Fruit fly (Drosophila melanogaster) whole organism, embryonic: Measurements from ENCODE around the gene CG32647.
A peak's percentile ranks its signal among the peaks of the same experiment; 100 is the strongest.

Experiments used
- B-H1 ChIP-seq: fragments of 200-800 bp; sonication (Bioruptor generic); IDR thresholded peaks from 3 replicates; pipeline ENCODE4 v1.3.6; 2022; ENCODE audit warnings: missing biosample characterization, missing genetic modification characterization
- CG10366 ChIP-seq: fragments of 200-800 bp; sonication (Bioruptor generic); IDR thresholded peaks from 2 replicates; pipeline ENCODE4 v1.3.6; 2022; ENCODE audit warnings: missing biosample characterization, missing genetic modification characterization
- CG11398 ChIP-seq: fragments of 200-800 bp; sonication (Bioruptor generic); optimal IDR thresholded peaks from 2 replicates; lab custom pipeline; 2016; ENCODE audit warnings: missing biosample characterization, missing genetic modification characterization
- CG13287 ChIP-seq: fragments of 200-800 bp; sonication (Bioruptor generic); IDR thresholded peaks from 2 replicates; pipeline ENCODE4 v1.3.6; 2022; ENCODE audit warnings: missing biosample characterization, missing genetic modification characterization; ENCODE audit not compliant: partially characterized antibody
- CG13775 ChIP-seq: fragments of 200-800 bp; sonication (Bioruptor generic); optimal IDR thresholded peaks from 3 replicates; lab custom pipeline; 2017; ENCODE audit warnings: missing biosample characterization, mild to moderate bottlenecking, missing genetic modification characterization
- CG14667 ChIP-seq: fragments of 200-800 bp; sonication (Bioruptor generic); IDR thresholded peaks from 2 replicates; pipeline ENCODE4 v1.3.6; 2022; ENCODE audit warnings: missing biosample characterization, missing genetic modification characterization
- CG17385 ChIP-seq: fragments of 200-800 bp; sonication (Bioruptor generic); optimal IDR thresholded peaks from 3 replicates; lab custom pipeline; 2018; ENCODE audit warnings: missing biosample characterization, mild to moderate bottlenecking, missing genetic modification characterization
- CG2712 ChIP-seq: fragments of 200-800 bp; optimal IDR thresholded peaks from 3 replicates; lab custom pipeline; 2019; ENCODE audit warnings: missing biosample characterization, mild to moderate bottlenecking, missing genetic modification characterization, moderate library complexity
- CG32767 ChIP-seq: fragments of 200-800 bp; sonication (Bioruptor generic); IDR thresholded peaks from 2 replicates; pipeline ENCODE4 v1.3.6; 2022; ENCODE audit warnings: missing biosample characterization, missing genetic modification characterization
- CG34376 ChIP-seq: fragments of 200-800 bp; sonication (Bioruptor generic); optimal IDR thresholded peaks from 2 replicates; lab custom pipeline; 2018; ENCODE audit warnings: missing biosample characterization, mild to moderate bottlenecking, missing genetic modification characterization
- CG43689 ChIP-seq: fragments of 200-800 bp; sonication (Bioruptor generic); IDR thresholded peaks from 2 replicates; pipeline ENCODE4 v1.3.6; 2022; ENCODE audit warnings: missing biosample characterization, missing genetic modification characterization
- CG4820 ChIP-seq: fragments of 200-800 bp; sonication (Bioruptor generic); optimal IDR thresholded peaks from 3 replicates; lab custom pipeline; 2016; ENCODE audit warnings: missing biosample characterization, missing genetic modification characterization
- CG4854 ChIP-seq: fragments of 200-800 bp; sonication (Bioruptor generic); optimal IDR thresholded peaks from 2 replicates; lab custom pipeline; 2016; ENCODE audit warnings: missing biosample characterization, missing genetic modification characterization, inconsistent platforms
- CG6272 ChIP-seq: fragments of 200-800 bp; sonication (Bioruptor generic); IDR thresholded peaks from 2 replicates; pipeline ENCODE4 v1.3.6; 2022; ENCODE audit warnings: missing biosample characterization, missing genetic modification characterization
- CG6813 ChIP-seq: fragments of 200-800 bp; sonication (Bioruptor generic); optimal IDR thresholded peaks from 2 replicates; lab custom pipeline; 2017; ENCODE audit warnings: missing biosample characterization, missing genetic modification characterization, mild to moderate bottlenecking, moderate library complexity, missing genetic modification reagents
- CG7372 ChIP-seq: fragments of 200-800 bp; sonication (Bioruptor generic); IDR thresholded peaks from 2 replicates; pipeline ENCODE4 v1.3.6; 2022; ENCODE audit warnings: missing biosample characterization, missing genetic modification characterization
- CG7556 ChIP-seq: fragments of 200-800 bp; sonication (Bioruptor generic); optimal IDR thresholded peaks from 2 replicates; lab custom pipeline; 2017; ENCODE audit warnings: missing biosample characterization, mild to moderate bottlenecking, missing genetic modification characterization
- CG7928 ChIP-seq: fragments of 200-800 bp; sonication (Bioruptor generic); optimal IDR thresholded peaks from 2 replicates; lab custom pipeline; 2017; ENCODE audit warnings: missing biosample characterization, mild to moderate bottlenecking, missing genetic modification characterization
- CG9797 ChIP-seq: fragments of 200-800 bp; sonication (Bioruptor generic); optimal IDR thresholded peaks from 3 replicates; lab custom pipeline; 2018; ENCODE audit warnings: missing biosample characterization, mild to moderate bottlenecking, missing genetic modification characterization
- CTCF ChIP-seq: fragments of 200-800 bp; sonication (Bioruptor generic); optimal IDR thresholded peaks from 2 replicates; lab custom pipeline; 2017; ENCODE audit warnings: missing biosample characterization, mild to moderate bottlenecking, missing genetic modification characterization, moderate library complexity
- Deaf1 ChIP-seq: fragments of 200-800 bp; optimal IDR thresholded peaks from 3 replicates; lab custom pipeline; 2019; ENCODE audit warnings: missing biosample characterization, mild to moderate bottlenecking, missing genetic modification characterization, moderate library complexity
- Doc2 ChIP-seq: fragments of 200-800 bp; sonication (Bioruptor generic); IDR thresholded peaks from 2 replicates; pipeline ENCODE4 v1.3.6; 2022; ENCODE audit warnings: missing biosample characterization, missing genetic modification characterization
- Doc3 ChIP-seq: fragments of 200-800 bp; sonication (Bioruptor generic); IDR thresholded peaks from 3 replicates; pipeline ENCODE4 v1.3.6; 2022; ENCODE audit warnings: missing biosample characterization, missing genetic modification characterization; ENCODE audit not compliant: partially characterized antibody
- Elba2 ChIP-seq: fragments of 200-800 bp; sonication (Bioruptor generic); optimal IDR thresholded peaks from 3 replicates; lab custom pipeline; 2016; ENCODE audit warnings: missing biosample characterization, missing genetic modification characterization
- HHEX ChIP-seq: fragments of 200-800 bp; sonication (Bioruptor generic); optimal IDR thresholded peaks from 3 replicates; lab custom pipeline; 2017; ENCODE audit warnings: missing biosample characterization, mild to moderate bottlenecking, missing genetic modification characterization, missing genetic modification reagents
- HLH3B ChIP-seq: fragments of 200-800 bp; sonication (Bioruptor generic); IDR thresholded peaks from 2 replicates; pipeline ENCODE4 v1.3.6; 2022; ENCODE audit warnings: missing biosample characterization, missing genetic modification characterization
- Hr51 ChIP-seq, 2 experiments: fragments of 200-800 bp; sonication (Bioruptor generic); optimal IDR thresholded peaks; 2 replicates in 1 of 2; 3 replicates in 1 of 2; lab custom pipeline; 2016 to 2018; ENCODE audit warnings: missing biosample characterization in 2 of 2, missing genetic modification characterization in 2 of 2, mild to moderate bottlenecking in 1 of 2, moderate library complexity in 1 of 2
- Jarid2 ChIP-seq: fragments of 200-800 bp; sonication (Bioruptor generic); optimal IDR thresholded peaks from 3 replicates; lab custom pipeline; 2017; ENCODE audit warnings: mild to moderate bottlenecking, missing biosample characterization, missing genetic modification reagents, missing genetic modification characterization
- NFAT ChIP-seq: fragments of 200-800 bp; sonication (Bioruptor generic); IDR thresholded peaks from 2 replicates; pipeline ENCODE4 v1.3.6; 2022; ENCODE audit warnings: missing biosample characterization, missing genetic modification characterization
- NK7.1 ChIP-seq: fragments of 200-800 bp; sonication (Bioruptor generic); optimal IDR thresholded peaks from 3 replicates; lab custom pipeline; 2016; ENCODE audit warnings: missing biosample characterization, missing genetic modification characterization
- Optix ChIP-seq: fragments of 200-800 bp; sonication (Bioruptor generic); IDR thresholded peaks from 3 replicates; pipeline ENCODE4 v1.3.6; 2022; ENCODE audit warnings: missing biosample characterization, missing genetic modification characterization
- Xbp1 ChIP-seq: fragments of 200-800 bp; sonication (Bioruptor generic); optimal IDR thresholded peaks from 3 replicates; lab custom pipeline; 2016; ENCODE audit warnings: missing biosample characterization, mild to moderate bottlenecking, missing genetic modification characterization
- bab2 ChIP-seq: fragments of 200-800 bp; sonication (Bioruptor generic); optimal IDR thresholded peaks from 2 replicates; lab custom pipeline; 2016; ENCODE audit warnings: missing biosample characterization, missing genetic modification characterization
- bowl ChIP-seq: fragments of 200-800 bp; sonication (Bioruptor generic); IDR thresholded peaks from 2 replicates; pipeline ENCODE4 v1.3.6; 2022; ENCODE audit warnings: missing biosample characterization, missing genetic modification characterization
- crol ChIP-seq: fragments of 200-800 bp; sonication (Bioruptor generic); IDR thresholded peaks from 2 replicates; pipeline ENCODE4 v1.3.6; 2022; ENCODE audit warnings: missing biosample characterization, missing genetic modification characterization
- da ChIP-seq: fragments of 200-800 bp; sonication (Bioruptor generic); optimal IDR thresholded peaks from 2 replicates; lab custom pipeline; 2016; ENCODE audit warnings: missing biosample characterization, missing genetic modification characterization
- dm ChIP-seq: fragments of 200-800 bp; sonication (Bioruptor generic); optimal IDR thresholded peaks from 3 replicates; lab custom pipeline; 2016; ENCODE audit warnings: missing biosample characterization, missing genetic modification characterization
- fd3F ChIP-seq: fragments of 200-800 bp; sonication (Bioruptor generic); optimal IDR thresholded peaks from 2 replicates; lab custom pipeline; 2018; ENCODE audit warnings: missing biosample characterization, mild to moderate bottlenecking, missing genetic modification characterization, moderate library complexity
- fd96Cb ChIP-seq: fragments of 200-800 bp; sonication (Bioruptor generic); optimal IDR thresholded peaks from 2 replicates; lab custom pipeline; 2018; ENCODE audit warnings: missing biosample characterization, mild to moderate bottlenecking, missing genetic modification characterization, moderate library complexity
- gce ChIP-seq: fragments of 200-800 bp; sonication (Bioruptor generic); IDR thresholded peaks from 3 replicates; pipeline ENCODE4 v1.3.6; 2022; ENCODE audit warnings: missing biosample characterization, missing genetic modification characterization
- gsb ChIP-seq: fragments of 200-800 bp; sonication (Bioruptor generic); IDR thresholded peaks from 2 replicates; pipeline ENCODE4 v1.3.6; 2022; ENCODE audit warnings: missing biosample characterization, missing genetic modification characterization
- kah ChIP-seq: fragments of 200-800 bp; sonication (Bioruptor generic); optimal IDR thresholded peaks from 2 replicates; lab custom pipeline; 2018; ENCODE audit warnings: missing biosample characterization, mild to moderate bottlenecking, missing genetic modification characterization
- lbe ChIP-seq: fragments of 200-800 bp; sonication (Bioruptor generic); optimal IDR thresholded peaks from 2 replicates; lab custom pipeline; 2016; ENCODE audit warnings: missing biosample characterization, mild to moderate bottlenecking, missing genetic modification characterization
- mld ChIP-seq: fragments of 200-800 bp; sonication (Bioruptor generic); IDR thresholded peaks from 3 replicates; pipeline ENCODE4 v1.3.6; 2022; ENCODE audit warnings: missing biosample characterization, missing genetic modification characterization; ENCODE audit not compliant: partially characterized antibody
- nerfin-1 ChIP-seq: fragments of 200-800 bp; sonication (Bioruptor generic); optimal IDR thresholded peaks from 3 replicates; lab custom pipeline; 2019; ENCODE audit warnings: missing biosample characterization, mild to moderate bottlenecking, missing genetic modification characterization, moderate library complexity
- pb ChIP-seq: fragments of 200-800 bp; sonication (Bioruptor generic); optimal IDR thresholded peaks from 3 replicates; lab custom pipeline; 2016; ENCODE audit warnings: missing biosample characterization, missing genetic modification characterization
- pfk ChIP-seq: fragments of 200-800 bp; sonication (Bioruptor generic); optimal IDR thresholded peaks from 2 replicates; lab custom pipeline; 2018; ENCODE audit warnings: missing biosample characterization, mild to moderate bottlenecking, missing genetic modification characterization, moderate library complexity
- pita ChIP-seq: fragments of 200-800 bp; sonication (Bioruptor generic); optimal IDR thresholded peaks from 2 replicates; lab custom pipeline; 2017; ENCODE audit warnings: missing biosample characterization, mild to moderate bottlenecking, missing genetic modification characterization
- psq ChIP-seq: fragments of 200-800 bp; sonication (Bioruptor generic); optimal IDR thresholded peaks from 2 replicates; lab custom pipeline; 2017; ENCODE audit warnings: missing biosample characterization, missing genetic modification characterization
- salm ChIP-seq: fragments of 200-800 bp; sonication (Bioruptor generic); optimal IDR thresholded peaks from 2 replicates; lab custom pipeline; 2018; ENCODE audit warnings: missing biosample characterization, mild to moderate bottlenecking, missing genetic modification characterization
- seq ChIP-seq: fragments of 200-800 bp; sonication (Bioruptor generic); IDR thresholded peaks from 2 replicates; pipeline ENCODE4 v1.3.6; 2022; ENCODE audit warnings: missing biosample characterization, missing genetic modification characterization
- wor ChIP-seq: fragments of 200-800 bp; sonication (Bioruptor generic); IDR thresholded peaks from 2 replicates; pipeline ENCODE4 v1.3.6; 2022; ENCODE audit warnings: missing biosample characterization, missing genetic modification characterization

CG32647 gene

dm6 chrX:12754348-12754733, 30.4 kb downstream of the CG32647 start (continued):
- no peak for TF ChIP-seq Elba2
- TF ChIP-seq CG13287 (GFP tag; lab: Robert Waterston, UW): no peak
- TF ChIP-seq CG17385 (GFP tag; lab: Kevin White, UChicago): peak; percentile 86
- TF ChIP-seq HHEX (GFP tag; lab: Kevin White, UChicago): peak; percentile 88
- TF ChIP-seq CG7928 (GFP tag; lab: Kevin White, UChicago): peak; percentile 66
- peak; percentile 95 for TF ChIP-seq lbe (GFP tag; lab: Kevin White, UChicago)
- peak; percentile 97 for TF ChIP-seq NFAT (GFP tag; lab: Robert Waterston, UW)
- TF ChIP-seq CG4820 (GFP tag; lab: Kevin White, UChicago): peak; percentile 89
- peak; percentile 88 for TF ChIP-seq Doc2
- peak; percentile 66 for TF ChIP-seq NK7.1
- TF ChIP-seq CG34376 (GFP tag; lab: Kevin White, UChicago): peak; percentile 12
- TF ChIP-seq CG7372 (GFP tag; lab: Robert Waterston, UW): peak; percentile 96
- peak; percentile 75 for TF ChIP-seq CG4854 (GFP tag; lab: Kevin White, UChicago)
- TF ChIP-seq Optix (GFP tag; lab: Robert Waterston, UW): peak; percentile 92
- TF ChIP-seq HLH3B (GFP tag; lab: Robert Waterston, UW): peak; percentile 95
- peak; percentile 49 for TF ChIP-seq da (GFP tag; lab: Kevin White, UChicago)
- peak; percentile 87 for TF ChIP-seq bowl (GFP tag; lab: Robert Waterston, UW)
- peak; percentile 97 for TF ChIP-seq CG10366 (GFP tag; lab: Robert Waterston, UW)
- peak; percentile 95 for TF ChIP-seq CG14667
- no peak for TF ChIP-seq psq (GFP tag; lab: Kevin White, UChicago)
- TF ChIP-seq pita (GFP tag; lab: Kevin White, UChicago): no peak
- peak; percentile 81 for TF ChIP-seq fd96Cb (tag; lab: Kevin White, UChicago)
- TF ChIP-seq CG11398 (GFP tag; lab: Kevin White, UChicago): peak; percentile 59
- TF ChIP-seq kah (GFP tag; lab: Kevin White, UChicago): peak; percentile 45
- peak; percentile 93 for TF ChIP-seq CG6272
- TF ChIP-seq crol: no peak
- TF ChIP-seq mld (GFP tag; lab: Robert Waterston, UW): no peak
- TF ChIP-seq wor (GFP tag; lab: Robert Waterston, UW): peak; percentile 86
- TF ChIP-seq salm (tag; lab: Kevin White, UChicago): peak; percentile 71
- peak; percentile 91 for TF ChIP-seq B-H1 (GFP tag; lab: Robert Waterston, UW)
- peak; percentile 63 for TF ChIP-seq Deaf1 (tag; lab: Kevin White, UChicago)
- TF ChIP-seq CG2712 (tag; lab: Kevin White, UChicago): peak; percentile 88
- TF ChIP-seq fd3F (GFP tag; lab: Kevin White, UChicago): peak; percentile 90
- no peak for TF ChIP-seq Doc3
- no peak for TF ChIP-seq pfk
- peak; percentile 95 for TF ChIP-seq seq (GFP tag; lab: Robert Waterston, UW)
- TF ChIP-seq CG32767 (GFP tag; lab: Robert Waterston, UW): peak; percentile 94
- TF ChIP-seq dm (GFP tag; lab: Kevin White, UChicago): peak; percentile 74
- peak; percentile 71 to 89 for TF ChIP-seq Hr51 (GFP tag; optimal IDR thresholded peaks at IDR 0.05; lab: Kevin White, UChicago)
- TF ChIP-seq CG43689: peak; percentile 89
- TF ChIP-seq CG9797: no peak
- TF ChIP-seq Xbp1 (GFP tag; lab: Kevin White, UChicago): peak; percentile 91
- TF ChIP-seq gce (GFP tag; lab: Robert Waterston, UW): peak; percentile 75; the same call in 1 of the 3 replicates
- peak; percentile 63 for TF ChIP-seq nerfin-1
- TF ChIP-seq CG13775 (GFP tag; lab: Kevin White, UChicago): peak; percentile 91
- peak; percentile 92 for TF ChIP-seq gsb (GFP tag; lab: Robert Waterston, UW)
- peak; percentile 88 for TF ChIP-seq bab2 (GFP tag; lab: Kevin White, UChicago)
- TF ChIP-seq CG6813 (GFP tag; lab: Kevin White, UChicago): peak; percentile 84
- peak; percentile 9 for TF ChIP-seq CTCF (GFP tag; lab: Kevin White, UChicago)
- TF ChIP-seq pb (GFP tag; lab: Kevin White, UChicago): peak; percentile 22
- peak; percentile 88 for TF ChIP-seq CG7556 (GFP tag; lab: Kevin White, UChicago)
- TF ChIP-seq Jarid2: peak; percentile 67
